Fruit fly (Drosophila melanogaster) whole organism, wandering third instar larva: ENCODE data around the gene Fife.

Experiments
- CG9705 ChIP-seq: fragments of 200-800 bp; sonication (Bioruptor generic); optimal IDR thresholded peaks from 2 replicates; lab custom pipeline; 2018; ENCODE audit warnings: missing biosample characterization, mild to moderate bottlenecking, missing genetic modification characterization
- Hnf4 ChIP-seq: fragments of 200-800 bp; sonication (Bioruptor generic); optimal IDR thresholded peaks from 2 replicates; lab custom pipeline; 2016; ENCODE audit warnings: missing biosample characterization, mild to moderate bottlenecking, missing genetic modification characterization
- Hr78 ChIP-seq: fragments of >200 bp; optimal IDR thresholded peaks from 2 replicates; lab custom pipeline; 2017; ENCODE audit warnings: missing biosample characterization, missing genetic modification characterization
- OdsH ChIP-seq: fragments of 200-800 bp; sonication (Bioruptor generic); optimal IDR thresholded peaks from 2 replicates; lab custom pipeline; 2016; ENCODE audit warnings: missing biosample characterization, mild to moderate bottlenecking, missing genetic modification characterization
- br ChIP-seq: fragments of 200-800 bp; sonication (Bioruptor generic); optimal IDR thresholded peaks from 2 replicates; lab custom pipeline; 2016; ENCODE audit warnings: missing biosample characterization, missing genetic modification characterization
- brk ChIP-seq: fragments of 200-800 bp; sonication (Bioruptor generic); optimal IDR thresholded peaks from 2 replicates; lab custom pipeline; 2016; ENCODE audit warnings: missing biosample characterization, mild to moderate bottlenecking, missing genetic modification characterization
- h ChIP-seq: fragments of 200-800 bp; sonication (Bioruptor generic); optimal IDR thresholded peaks from 3 replicates; lab custom pipeline; 2016; ENCODE audit warnings: missing biosample characterization, mild to moderate bottlenecking, missing genetic modification characterization
- pan ChIP-seq: fragments of >200 bp; optimal IDR thresholded peaks from 2 replicates; lab custom pipeline; 2017

DNA sequence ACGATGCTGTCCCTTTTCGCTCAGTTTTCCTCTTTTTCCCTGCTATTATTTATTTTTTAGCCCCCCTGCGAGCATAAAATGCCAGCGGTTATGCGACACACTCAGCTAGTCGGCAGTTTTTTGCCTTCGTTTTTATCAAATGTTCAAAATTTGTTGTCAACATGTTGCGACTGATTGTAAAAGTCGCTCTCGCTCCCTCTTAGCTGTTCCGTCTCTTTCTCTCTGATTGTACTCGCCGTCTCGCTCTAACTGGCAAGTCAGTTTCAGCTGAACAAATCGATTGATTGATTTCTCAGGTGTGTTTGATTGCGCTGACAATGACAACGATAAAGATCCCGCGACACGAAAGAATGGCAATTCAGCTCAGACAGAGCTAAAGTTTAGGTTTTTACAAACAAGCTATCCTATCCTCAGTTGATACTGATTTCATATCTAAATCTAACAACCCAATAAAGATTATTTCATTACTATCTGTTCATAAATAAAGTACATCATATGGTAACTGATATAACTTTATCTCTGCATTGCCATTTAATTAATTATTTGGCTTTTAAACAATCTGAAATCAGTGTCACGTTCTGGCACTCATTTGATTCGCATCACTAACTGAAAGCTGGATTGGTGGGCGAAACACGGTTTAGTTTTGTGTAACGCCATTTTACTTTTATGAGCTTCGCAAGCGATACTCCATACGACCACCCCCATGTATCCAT is 34.4 kb upstream of the Fife start:
- no peak for TF ChIP-seq pan (lab: Kevin White, UChicago)
- no peak for TF ChIP-seq Hnf4 (GFP tag; lab: Kevin White, UChicago)
- no peak for TF ChIP-seq brk (GFP tag; lab: Kevin White, UChicago)
- no peak for TF ChIP-seq h
- no peak for TF ChIP-seq OdsH (GFP tag; lab: Kevin White, UChicago)
- TF ChIP-seq br (GFP tag; lab: Kevin White, UChicago): no peak
- TF ChIP-seq Hr78 (GFP tag; lab: Kevin White, UChicago): no peak
- TF ChIP-seq CG9705: no peak
